Fruit fly (Drosophila melanogaster) whole organism, embryonic: Measurements from ENCODE around the gene rogdi.

Experiments used
- Blimp-1 ChIP-seq: fragments of 200-800 bp; sonication (Bioruptor generic); optimal IDR thresholded peaks from 3 replicates; lab custom pipeline; 2018; ENCODE audit warnings: missing biosample characterization, missing genetic modification characterization, mild to moderate bottlenecking, moderate library complexity, missing genetic modification reagents
- BtbVII ChIP-seq: fragments of 200-800 bp; sonication (Bioruptor generic); optimal IDR thresholded peaks from 3 replicates; lab custom pipeline; 2017; ENCODE audit warnings: missing biosample characterization, mild to moderate bottlenecking, missing genetic modification characterization
- CG10147 ChIP-seq: fragments of 200-800 bp; sonication (Bioruptor generic); optimal IDR thresholded peaks from 2 replicates; lab custom pipeline; 2019; ENCODE audit warnings: missing biosample characterization, mild to moderate bottlenecking, missing genetic modification characterization, moderate library complexity
- CG10565 ChIP-seq: fragments of 200-800 bp; sonication (Bioruptor generic); optimal IDR thresholded peaks from 3 replicates; lab custom pipeline; 2016; ENCODE audit warnings: missing biosample characterization, mild to moderate bottlenecking, missing genetic modification characterization
- CG12942 ChIP-seq: fragments of 200-800 bp; sonication (Bioruptor generic); optimal IDR thresholded peaks from 3 replicates; lab custom pipeline; 2016; ENCODE audit warnings: missing biosample characterization, missing genetic modification characterization
- CG13894 ChIP-seq: fragments of 200-800 bp; sonication (Bioruptor generic); optimal IDR thresholded peaks from 3 replicates; lab custom pipeline; 2018; ENCODE audit warnings: missing biosample characterization, mild to moderate bottlenecking, missing genetic modification characterization, moderate library complexity
- CG14667 ChIP-seq: fragments of 200-800 bp; sonication (Bioruptor generic); IDR thresholded peaks from 2 replicates; pipeline ENCODE4 v1.3.6; 2022; ENCODE audit warnings: missing biosample characterization, missing genetic modification characterization
- CG17829 ChIP-seq: fragments of 200-800 bp; optimal IDR thresholded peaks from 2 replicates; lab custom pipeline; 2019; ENCODE audit warnings: missing biosample characterization, mild to moderate bottlenecking, missing genetic modification characterization, moderate library complexity
- CG2678 ChIP-seq: fragments of 200-800 bp; sonication (Bioruptor generic); optimal IDR thresholded peaks from 3 replicates; lab custom pipeline; 2019; ENCODE audit warnings: missing biosample characterization, mild to moderate bottlenecking, missing genetic modification characterization, moderate library complexity
- CG31365 ChIP-seq: fragments of 200-800 bp; sonication (Bioruptor generic); optimal IDR thresholded peaks from 2 replicates; lab custom pipeline; 2018; ENCODE audit warnings: missing biosample characterization, mild to moderate bottlenecking, missing genetic modification characterization
- CG31441 ChIP-seq: fragments of 200-800 bp; sonication (Bioruptor generic); IDR thresholded peaks from 2 replicates; pipeline ENCODE4 v1.3.6; 2022; ENCODE audit warnings: missing biosample characterization, missing genetic modification characterization
- CG32772 ChIP-seq: fragments of 200-800 bp; sonication (Bioruptor generic); IDR thresholded peaks from 2 replicates; pipeline ENCODE4 v1.3.6; 2022; ENCODE audit warnings: missing biosample characterization, missing genetic modification characterization
- CG3407 ChIP-seq: fragments of 200-800 bp; sonication (Bioruptor generic); optimal IDR thresholded peaks from 2 replicates; lab custom pipeline; 2018; ENCODE audit warnings: missing biosample characterization, mild to moderate bottlenecking, missing genetic modification characterization
- CG34376 ChIP-seq: fragments of 200-800 bp; sonication (Bioruptor generic); optimal IDR thresholded peaks from 2 replicates; lab custom pipeline; 2018; ENCODE audit warnings: missing biosample characterization, mild to moderate bottlenecking, missing genetic modification characterization
- CG5953 ChIP-seq: fragments of 200-800 bp; sonication (Bioruptor generic); IDR thresholded peaks from 2 replicates; pipeline ENCODE4 v1.3.6; 2022; ENCODE audit warnings: missing biosample characterization, missing genetic modification characterization
- CG6272 ChIP-seq: fragments of 200-800 bp; sonication (Bioruptor generic); IDR thresholded peaks from 2 replicates; pipeline ENCODE4 v1.3.6; 2022; ENCODE audit warnings: missing biosample characterization, missing genetic modification characterization
- CG6791 ChIP-seq: fragments of 200-800 bp; sonication (Bioruptor generic); IDR thresholded peaks from 3 replicates; pipeline ENCODE4 v1.3.6; 2022; ENCODE audit warnings: missing biosample characterization, missing genetic modification characterization; ENCODE audit not compliant: partially characterized antibody
- CG6854 ChIP-seq: fragments of 200-800 bp; sonication (Bioruptor generic); optimal IDR thresholded peaks from 3 replicates; lab custom pipeline; 2017; ENCODE audit warnings: missing biosample characterization, mild to moderate bottlenecking, missing genetic modification characterization
- CG7556 ChIP-seq: fragments of 200-800 bp; sonication (Bioruptor generic); optimal IDR thresholded peaks from 2 replicates; lab custom pipeline; 2017; ENCODE audit warnings: missing biosample characterization, mild to moderate bottlenecking, missing genetic modification characterization
- CG7745 ChIP-seq: fragments of 200-800 bp; sonication (Bioruptor generic); optimal IDR thresholded peaks from 2 replicates; lab custom pipeline; 2018; ENCODE audit warnings: missing biosample characterization, mild to moderate bottlenecking, missing genetic modification characterization, moderate library complexity
- CG7987 ChIP-seq: fragments of 200-800 bp; sonication (Bioruptor generic); optimal IDR thresholded peaks from 2 replicates; lab custom pipeline; 2018; ENCODE audit warnings: missing biosample characterization, mild to moderate bottlenecking, missing genetic modification characterization, moderate library complexity
- CG8089 ChIP-seq: fragments of 200-800 bp; sonication (Bioruptor generic); optimal IDR thresholded peaks from 3 replicates; lab custom pipeline; 2016; ENCODE audit warnings: missing biosample characterization, missing genetic modification characterization
- CG9727 ChIP-seq: fragments of 200-800 bp; sonication (Bioruptor generic); optimal IDR thresholded peaks from 3 replicates; lab custom pipeline; 2017; ENCODE audit warnings: missing biosample characterization, mild to moderate bottlenecking, missing genetic modification characterization
- Deaf1 ChIP-seq: fragments of 200-800 bp; optimal IDR thresholded peaks from 3 replicates; lab custom pipeline; 2019; ENCODE audit warnings: missing biosample characterization, mild to moderate bottlenecking, missing genetic modification characterization, moderate library complexity
- Doc3 ChIP-seq: fragments of 200-800 bp; sonication (Bioruptor generic); IDR thresholded peaks from 3 replicates; pipeline ENCODE4 v1.3.6; 2022; ENCODE audit warnings: missing biosample characterization, missing genetic modification characterization; ENCODE audit not compliant: partially characterized antibody
- ERR ChIP-seq: fragments of 200-800 bp; sonication (Bioruptor generic); optimal IDR thresholded peaks from 2 replicates; lab custom pipeline; 2016; ENCODE audit warnings: missing biosample characterization, missing genetic modification characterization
- H15 ChIP-seq: fragments of 200-800 bp; sonication (Bioruptor generic); IDR thresholded peaks from 3 replicates; pipeline ENCODE4 v1.3.6; 2022; ENCODE audit warnings: missing biosample characterization, missing genetic modification characterization
- Hsf ChIP-seq: fragments of 200-800 bp; sonication (Bioruptor generic); optimal IDR thresholded peaks from 3 replicates; lab custom pipeline; 2016; ENCODE audit warnings: missing biosample characterization, missing genetic modification characterization
- Lim3 ChIP-seq: fragments of 200-800 bp; sonication (Bioruptor generic); IDR thresholded peaks from 2 replicates; pipeline ENCODE4 v1.3.6; 2022; ENCODE audit warnings: missing biosample characterization, missing genetic modification characterization
- MESR4 ChIP-seq: fragments of 200-800 bp; sonication (Bioruptor generic); optimal IDR thresholded peaks from 2 replicates; lab custom pipeline; 2018; ENCODE audit warnings: missing biosample characterization, mild to moderate bottlenecking, missing genetic modification characterization, moderate library complexity
- Scr ChIP-seq: fragments of 200-800 bp; sonication (Bioruptor generic); IDR thresholded peaks from 2 replicates; pipeline ENCODE4 v1.3.6; 2022; ENCODE audit warnings: missing biosample characterization, missing genetic modification characterization; ENCODE audit not compliant: partially characterized antibody
- Side ChIP-seq: fragments of 200-800 bp; sonication (Bioruptor generic); optimal IDR thresholded peaks from 2 replicates; lab custom pipeline; 2016; ENCODE audit warnings: missing biosample characterization, missing genetic modification characterization
- Sry-δ ChIP-seq: fragments of 200-800 bp; sonication (Bioruptor generic); optimal IDR thresholded peaks from 2 replicates; lab custom pipeline; 2016; ENCODE audit warnings: missing biosample characterization, missing genetic modification characterization
- Ssrp ChIP-seq: fragments of 200-800 bp; sonication (Bioruptor generic); optimal IDR thresholded peaks from 2 replicates; lab custom pipeline; 2018; ENCODE audit warnings: missing biosample characterization, mild to moderate bottlenecking, missing genetic modification characterization, moderate library complexity
- aop ChIP-seq: fragments of 200-800 bp; sonication (Bioruptor generic); IDR thresholded peaks from 2 replicates; pipeline ENCODE4 v1.3.6; 2022; ENCODE audit warnings: missing biosample characterization, missing genetic modification characterization
- btn ChIP-seq: fragments of 200-800 bp; sonication (Bioruptor generic); optimal IDR thresholded peaks from 2 replicates; lab custom pipeline; 2016; ENCODE audit warnings: missing biosample characterization, missing genetic modification characterization
- cato ChIP-seq: fragments of 200-800 bp; sonication (Bioruptor generic); optimal IDR thresholded peaks from 2 replicates; lab custom pipeline; 2016; ENCODE audit warnings: missing biosample characterization, missing genetic modification characterization, borderline replicate concordance
- chif ChIP-seq, 2 experiments: fragments of 200-800 bp; sonication (Bioruptor generic); optimal IDR thresholded peaks; 3 replicates each; lab custom pipeline; 2016; ENCODE audit warnings: missing biosample characterization in 2 of 2, missing genetic modification characterization in 2 of 2
- chn ChIP-seq: fragments of 200-800 bp; sonication (Bioruptor generic); optimal IDR thresholded peaks from 2 replicates; lab custom pipeline; 2016; ENCODE audit warnings: missing biosample characterization, missing genetic modification characterization
- crc ChIP-seq: fragments of 200-800 bp; sonication (Bioruptor generic); optimal IDR thresholded peaks from 2 replicates; lab custom pipeline; 2016; ENCODE audit warnings: missing biosample characterization, missing genetic modification characterization
- danr ChIP-seq: fragments of 200-800 bp; sonication (Bioruptor generic); IDR thresholded peaks from 2 replicates; pipeline ENCODE4 v1.3.6; 2022; ENCODE audit warnings: missing biosample characterization, missing genetic modification characterization
- dati ChIP-seq: fragments of 200-800 bp; sonication (Bioruptor generic); IDR thresholded peaks from 2 replicates; pipeline ENCODE4 v1.3.6; 2022; ENCODE audit warnings: missing biosample characterization, missing genetic modification characterization
- fd102C ChIP-seq: fragments of 200-800 bp; sonication (Bioruptor generic); optimal IDR thresholded peaks from 2 replicates; lab custom pipeline; 2018; ENCODE audit warnings: missing biosample characterization, mild to moderate bottlenecking, missing genetic modification characterization, moderate library complexity
- knrl ChIP-seq: fragments of 200-800 bp; sonication (Bioruptor generic); IDR thresholded peaks from 3 replicates; pipeline ENCODE4 v1.3.6; 2022; ENCODE audit warnings: missing biosample characterization, missing genetic modification characterization; ENCODE audit not compliant: partially characterized antibody
- nom ChIP-seq: fragments of 200-800 bp; sonication (Bioruptor generic); optimal IDR thresholded peaks from 2 replicates; lab custom pipeline; 2017; ENCODE audit warnings: missing biosample characterization, missing genetic modification characterization, mild to moderate bottlenecking, moderate library complexity, missing genetic modification reagents
- sima ChIP-seq: fragments of 200-800 bp; sonication (Bioruptor generic); optimal IDR thresholded peaks from 2 replicates; lab custom pipeline; 2016; ENCODE audit warnings: missing biosample characterization, missing genetic modification characterization
- sqz ChIP-seq: fragments of 200-800 bp; sonication (Bioruptor generic); optimal IDR thresholded peaks from 3 replicates; lab custom pipeline; 2018; ENCODE audit warnings: missing biosample characterization, mild to moderate bottlenecking, missing genetic modification characterization
- stwl ChIP-seq: fragments of 200-800 bp; sonication (Bioruptor generic); optimal IDR thresholded peaks from 3 replicates; lab custom pipeline; 2018; ENCODE audit warnings: missing biosample characterization, mild to moderate bottlenecking, missing genetic modification characterization, moderate library complexity
- zen ChIP-seq: fragments of 200-800 bp; sonication (Bioruptor generic); optimal IDR thresholded peaks from 3 replicates; lab custom pipeline; 2018; ENCODE audit warnings: missing biosample characterization, mild to moderate bottlenecking, missing genetic modification characterization, moderate library complexity
- zfh1 ChIP-seq: fragments of 200-800 bp; sonication (Bioruptor generic); IDR thresholded peaks from 3 replicates; pipeline ENCODE4 v1.3.6; 2022; ENCODE audit warnings: missing biosample characterization, missing genetic modification characterization

The rogdi gene

DNA sequence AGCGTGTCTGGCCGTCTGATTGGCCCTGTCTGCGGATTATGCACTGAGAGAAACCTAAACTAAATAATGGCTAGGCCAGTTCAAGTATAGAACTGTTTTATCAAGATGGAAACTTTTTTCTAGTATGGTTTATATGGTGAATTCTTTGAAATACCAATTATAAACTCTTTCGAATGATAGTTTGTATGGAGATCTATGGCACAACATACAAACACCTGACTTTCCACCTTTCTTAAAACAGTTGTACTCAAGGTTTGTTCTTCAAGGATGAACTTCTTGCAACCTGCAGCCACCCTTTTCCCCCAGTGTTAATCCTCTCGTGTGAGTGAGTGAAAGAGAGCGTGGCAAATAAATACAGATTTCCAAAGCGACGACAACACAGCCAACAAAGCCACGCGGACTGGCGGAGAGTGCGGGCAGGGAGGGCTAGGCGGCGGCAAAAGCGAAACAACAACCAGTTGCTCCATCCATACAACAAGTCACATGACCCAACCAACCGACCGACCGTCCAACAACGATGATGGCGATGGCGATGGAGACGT is 45.0 kb upstream of the rogdi start (continued):
- TF ChIP-seq CG2678 (tag; lab: Kevin White, UChicago) (peak; percentile 88), Blimp-1 (GFP tag; lab: Kevin White, UChicago) (peak; percentile 80), CG7745 (tag; lab: Kevin White, UChicago) (no peak), sima (peak; percentile 77), Scr (GFP tag; lab: Robert Waterston, UW) (no peak), CG32772 (GFP tag; lab: Robert Waterston, UW) (peak; percentile 78), CG3407 (GFP tag; lab: Kevin White, UChicago) (peak; percentile 60), CG6854 (GFP tag; lab: Kevin White, UChicago) (peak; percentile 73), Lim3 (GFP tag; lab: Robert Waterston, UW) (peak; percentile 65; the same call in 1 of the 2 replicates), CG12942 (peak; percentile 74), fd102C (GFP tag; lab: Kevin White, UChicago) (no peak), H15 (GFP tag; lab: Robert Waterston, UW) (peak; percentile 80), Doc3 (GFP tag; lab: Robert Waterston, UW) (no peak), CG14667 (GFP tag; lab: Robert Waterston, UW) (peak; percentile 76), zen (tag; lab: Kevin White, UChicago) (peak; percentile 29), Sry-δ (GFP tag; lab: Kevin White, UChicago) (peak; percentile 52), CG7556 (GFP tag; lab: Kevin White, UChicago) (peak; percentile 93), MESR4 (GFP tag; lab: Kevin White, UChicago) (no peak), Deaf1 (tag; lab: Kevin White, UChicago) (peak; percentile 64), Ssrp (peak; percentile 85), CG9727 (GFP tag; lab: Kevin White, UChicago) (peak; percentile 85), CG17829 (tag; lab: Kevin White, UChicago) (peak; percentile 85), CG10565 (GFP tag; lab: Kevin White, UChicago) (peak; percentile 39), btn (GFP tag; lab: Kevin White, UChicago) (peak; percentile 79), knrl (no peak), CG5953 (GFP tag; lab: Robert Waterston, UW) (peak; percentile 72), danr (peak; percentile 81), CG31441 (GFP tag; lab: Robert Waterston, UW) (peak; percentile 84), ERR (GFP tag; lab: Kevin White, UChicago) (peak; percentile 74), chn (peak; percentile 87), cato (peak; percentile 67), CG7987 (GFP tag; lab: Kevin White, UChicago) (peak; percentile 36), CG6272 (GFP tag; lab: Robert Waterston, UW) (peak; percentile 79), stwl (no peak), crc (GFP tag; lab: Kevin White, UChicago) (peak; percentile 88), zfh1 (GFP tag; lab: Robert Waterston, UW) (peak; percentile 82), CG13894 (tag; lab: Kevin White, UChicago) (peak; percentile 40), CG10147 (peak; percentile 87), CG6791 (GFP tag; lab: Robert Waterston, UW) (no peak), Hsf (peak; percentile 90), CG34376 (GFP tag; lab: Kevin White, UChicago) (peak; percentile 61), CG31365 (tag; lab: Kevin White, UChicago) (no peak), CG8089 (GFP tag; lab: Kevin White, UChicago) (peak; percentile 85), BtbVII (GFP tag; lab: Kevin White, UChicago) (peak; percentile 81), Side (GFP tag; lab: Kevin White, UChicago) (peak; percentile 76), aop (GFP tag; lab: Robert Waterston, UW) (no peak), dati (GFP tag; lab: Robert Waterston, UW) (peak; percentile 48; the same call in 1 of the 2 replicates), sqz (GFP tag; lab: Kevin White, UChicago) (peak; percentile 36), nom (GFP tag; lab: Kevin White, UChicago) (peak; percentile 89), chif (GFP tag; optimal IDR thresholded peaks at IDR 0.05; lab: Kevin White, UChicago) (peak; percentile 86 to 88)
